Worm (Caenorhabditis elegans) whole organism, mixed stage, embryonic: ENCODE measurements around the gene M6.11.

Source experiments
- ceh-43 ChIP-seq: fragments of 200-800 bp; sonication (Bioruptor generic); optimal IDR thresholded peaks from 2 replicates; lab custom pipeline; 2018; ENCODE audit warnings: mild to moderate bottlenecking, missing genetic modification characterization, moderate library complexity, missing compliant biosample characterization
- nhr-12 ChIP-seq: fragments of 150-350 bp; optimal IDR thresholded peaks from 2 replicates; lab custom pipeline; 2014; ENCODE audit warnings: missing biosample characterization, missing genetic modification characterization
- nhr-237 ChIP-seq: fragments of 150-350 bp; optimal IDR thresholded peaks from 2 replicates; lab custom pipeline; 2014; ENCODE audit warnings: missing biosample characterization, missing genetic modification characterization

DNA sequence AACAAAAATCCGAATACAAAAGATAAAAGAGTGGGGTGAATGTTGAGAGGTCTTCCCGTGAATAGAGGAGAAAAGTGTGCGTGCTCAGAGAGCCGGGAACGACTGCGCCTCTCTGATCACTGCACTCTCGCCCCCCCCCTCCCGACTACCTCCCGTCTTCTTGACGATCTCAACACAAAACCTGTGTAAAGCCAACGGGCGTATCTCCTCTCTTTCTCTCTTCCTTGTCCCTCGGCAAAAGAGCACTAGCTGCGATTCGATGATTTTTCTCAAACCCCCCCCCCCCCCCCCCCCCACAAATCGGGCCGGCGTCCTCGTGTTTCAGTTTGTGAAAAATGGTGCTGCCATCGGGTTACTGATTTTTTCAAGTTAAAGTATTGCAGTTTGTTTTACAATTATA, 19.7 kb downstream of the M6.11 start:
- no peak for TF ChIP-seq ceh-43 (GFP tag; lab: Kevin White, UChicago)
- no peak for TF ChIP-seq nhr-237 (tag; lab: Kevin White, UChicago)
- TF ChIP-seq nhr-12 (tag; lab: Kevin White, UChicago), result no peak
